Worm (Caenorhabditis elegans): Measurements from ENCODE around the gene srj-20.

DNA sequence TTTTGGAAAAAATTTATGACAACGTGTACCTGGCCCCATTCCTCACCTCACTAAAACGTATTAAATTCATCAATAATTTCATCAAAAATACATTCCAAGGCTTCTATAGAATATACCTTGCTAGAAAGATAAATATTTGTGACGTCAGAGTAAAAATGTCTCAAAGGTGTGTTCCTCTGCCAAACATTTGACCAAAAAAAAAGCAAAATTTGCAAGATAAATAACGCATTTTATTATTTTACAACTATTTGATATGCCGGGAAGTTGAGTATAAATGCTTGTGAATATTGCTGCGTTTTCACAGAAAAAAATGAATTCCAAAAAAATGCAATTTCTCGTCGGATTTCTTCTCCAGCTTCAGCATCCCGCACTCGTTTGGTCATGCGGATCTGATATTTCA lies 7.6 kb upstream of the srj-20 start, which contains the start of gene C29G2.3:
- TF ChIP-seq mep-1 (tag; optimal IDR thresholded peaks at IDR 0.05) (no peak), ZK546.5 (tag; optimal IDR thresholded peaks at IDR 0.05) (no peak), nhr-76 (tag; optimal IDR thresholded peaks at IDR 0.05) (no peak), rbr-2 (tag; optimal IDR thresholded peaks at IDR 0.05) (no peak), madf-5 (GFP tag; IDR thresholded peaks at IDR 0.05) (no peak), F37D6.2 (tag; optimal IDR thresholded peaks at IDR 0.05) (no peak), snpc-4 (tag; optimal IDR thresholded peaks at IDR 0.05) (no peak), egl-27 (tag; optimal IDR thresholded peaks at IDR 0.05) (no peak), D1046.2 (GFP tag; IDR thresholded peaks at IDR 0.05) (no peak), pqm-1 (tag; optimal IDR thresholded peaks at IDR 0.05) (no peak), ztf-11 (tag; optimal IDR thresholded peaks at IDR 0.05) (no peak), ceh-62 (tag; optimal IDR thresholded peaks at IDR 0.05) (no peak)
